Worm (Caenorhabditis elegans) whole organism, late embryonic: ENCODE results near the gene F28H6.6.

Experiments
- C38D4.7 ChIP-seq: fragments of 200-800 bp; sonication (Bioruptor generic); optimal IDR thresholded peaks from 2 replicates; lab custom pipeline; 2018; ENCODE audit warnings: mild to moderate bottlenecking, missing genetic modification characterization, moderate library complexity, missing compliant biosample characterization
- K09A11.1 ChIP-seq: sonication (generic microtip); optimal IDR thresholded peaks from 2 replicates; lab custom pipeline; 2017; ENCODE audit warnings: antibody characterized with exemption, mild to moderate bottlenecking, missing genetic modification characterization, missing compliant biosample characterization; ENCODE audit not compliant: insufficient read depth
- Y22D7AL.16 ChIP-seq: sonication (generic microtip); optimal IDR thresholded peaks from 2 replicates; lab custom pipeline; 2016; ENCODE audit warnings: missing genetic modification characterization, missing compliant biosample characterization
- ahr-1 ChIP-seq: sonication (generic microtip); optimal IDR thresholded peaks from 2 replicates; lab custom pipeline; 2016; ENCODE audit warnings: missing genetic modification characterization, missing compliant biosample characterization
- ceh-14 ChIP-seq: sonication (generic microtip); optimal IDR thresholded peaks from 2 replicates; lab custom pipeline; 2016; ENCODE audit warnings: missing genotype, missing genetic modification characterization, missing compliant biosample characterization
- ceh-2 ChIP-seq: sonication (generic microtip); optimal IDR thresholded peaks from 2 replicates; lab custom pipeline; 2016; ENCODE audit warnings: missing genotype, missing genetic modification characterization, missing compliant biosample characterization
- ceh-22 ChIP-seq: sonication (generic microtip); optimal IDR thresholded peaks from 2 replicates; lab custom pipeline; 2017; ENCODE audit warnings: missing biosample characterization, missing genetic modification characterization
- ceh-24 ChIP-seq: sonication (generic microtip); optimal IDR thresholded peaks from 2 replicates; lab custom pipeline; 2016; ENCODE audit warnings: mild to moderate bottlenecking, missing genetic modification characterization, missing compliant biosample characterization
- ceh-30 ChIP-seq: fragments of 150-350 bp; optimal IDR thresholded peaks from 2 replicates; lab custom pipeline; 2014; ENCODE audit warnings: missing biosample characterization, missing genetic modification characterization
- ceh-31 ChIP-seq: sonication (generic microtip); optimal IDR thresholded peaks from 2 replicates; lab custom pipeline; 2016; ENCODE audit warnings: missing genetic modification characterization, missing compliant biosample characterization
- ceh-48 ChIP-seq: sonication (generic microtip); optimal IDR thresholded peaks from 2 replicates; lab custom pipeline; 2016; ENCODE audit warnings: missing genetic modification characterization, inconsistent platforms, missing compliant biosample characterization
- ceh-6 ChIP-seq: fragments of 200-800 bp; sonication (Bioruptor generic); optimal IDR thresholded peaks from 2 replicates; lab custom pipeline; 2018; ENCODE audit warnings: mild to moderate bottlenecking, missing genetic modification characterization, missing compliant biosample characterization
- che-1 ChIP-seq: sonication (generic microtip); optimal IDR thresholded peaks from 2 replicates; lab custom pipeline; 2016; ENCODE audit warnings: mild to moderate bottlenecking, missing genetic modification characterization, missing compliant biosample characterization
- dve-1 ChIP-seq: sonication (generic microtip); optimal IDR thresholded peaks from 2 replicates; lab custom pipeline; 2017; ENCODE audit warnings: antibody characterized with exemption, mild to moderate bottlenecking, missing genetic modification characterization, missing compliant biosample characterization
- elt-2 ChIP-seq: sonication (generic microtip); optimal IDR thresholded peaks from 2 replicates; lab custom pipeline; 2016; ENCODE audit warnings: missing genetic modification reagents, missing genetic modification characterization, missing compliant biosample characterization
- elt-4 ChIP-seq: sonication (generic microtip); optimal IDR thresholded peaks from 2 replicates; lab custom pipeline; 2016; ENCODE audit warnings: missing genetic modification characterization, missing compliant biosample characterization
- gmeb-2 ChIP-seq: sonication (generic microtip); optimal IDR thresholded peaks from 2 replicates; lab custom pipeline; 2016; ENCODE audit warnings: missing genetic modification characterization, inconsistent platforms, missing compliant biosample characterization
- hlh-13 ChIP-seq: fragments of 200-800 bp; sonication (Bioruptor generic); optimal IDR thresholded peaks from 2 replicates; lab custom pipeline; 2018; ENCODE audit warnings: mild to moderate bottlenecking, missing genetic modification characterization, missing compliant biosample characterization
- hlh-30 ChIP-seq: sonication (generic microtip); optimal IDR thresholded peaks from 2 replicates; lab custom pipeline; 2017; ENCODE audit warnings: antibody characterized with exemption, missing genetic modification characterization, missing compliant biosample characterization; ENCODE audit not compliant: insufficient read depth
- hlh-8 ChIP-seq: sonication (generic microtip); optimal IDR thresholded peaks from 2 replicates; lab custom pipeline; 2016; ENCODE audit warnings: missing genotype, missing genetic modification characterization, missing compliant biosample characterization
- lim-6 ChIP-seq: sonication (generic microtip); optimal IDR thresholded peaks from 2 replicates; lab custom pipeline; 2016; ENCODE audit warnings: missing genetic modification characterization, missing compliant biosample characterization
- mec-3 ChIP-seq: sonication (generic microtip); optimal IDR thresholded peaks from 2 replicates; lab custom pipeline; 2016; ENCODE audit warnings: borderline replicate concordance, missing genetic modification characterization, missing compliant biosample characterization
- nfya-1 ChIP-seq: sonication (generic microtip); optimal IDR thresholded peaks from 2 replicates; lab custom pipeline; 2017; ENCODE audit warnings: missing genetic modification characterization, mild to moderate bottlenecking, missing compliant biosample characterization, antibody characterized with exemption, moderate library complexity
- nhr-11 ChIP-seq: fragments of 150-350 bp; optimal IDR thresholded peaks from 2 replicates; lab custom pipeline; 2014; ENCODE audit warnings: missing biosample characterization, missing genetic modification characterization
- odd-2 ChIP-seq: sonication (generic microtip); optimal IDR thresholded peaks from 2 replicates; lab custom pipeline; 2017; ENCODE audit warnings: antibody characterized with exemption, mild to moderate bottlenecking, missing genetic modification characterization, missing compliant biosample characterization
- pag-3 ChIP-seq: sonication (generic microtip); optimal IDR thresholded peaks from 2 replicates; lab custom pipeline; 2016; ENCODE audit warnings: missing compliant biosample characterization, missing genetic modification characterization, borderline replicate concordance
- pha-2 ChIP-seq: sonication (generic microtip); optimal IDR thresholded peaks from 2 replicates; lab custom pipeline; 2017; ENCODE audit warnings: mild to moderate bottlenecking, missing genetic modification characterization, missing compliant biosample characterization
- pha-4 ChIP-seq: fragments of 150-350 bp; optimal IDR thresholded peaks from 2 replicates; lab custom pipeline; 2018; ENCODE audit warnings: missing biosample characterization, missing genetic modification reagents, missing genetic modification characterization
- pros-1 ChIP-seq: fragments of 150-350 bp; optimal IDR thresholded peaks from 2 replicates; lab custom pipeline; 2014; ENCODE audit warnings: missing biosample characterization, missing genetic modification reagents, missing genetic modification characterization
- sdc-2 ChIP-seq: sonication (generic microtip); optimal IDR thresholded peaks from 2 replicates; lab custom pipeline; 2016; ENCODE audit warnings: missing genotype, missing genetic modification characterization, missing compliant biosample characterization
- sox-2 ChIP-seq: fragments of 200-800 bp; sonication (Bioruptor generic); IDR thresholded peaks from 2 replicates; pipeline ENCODE4 v1.3.6; 2022; ENCODE audit warnings: missing genetic modification reagents, missing genetic modification characterization, missing compliant biosample characterization
- sox-4 ChIP-seq: sonication (generic microtip); optimal IDR thresholded peaks from 2 replicates; lab custom pipeline; 2017; ENCODE audit warnings: mild to moderate bottlenecking, missing genetic modification characterization, inconsistent platforms, missing compliant biosample characterization
- tbx-2 ChIP-seq: sonication (generic microtip); optimal IDR thresholded peaks from 2 replicates; lab custom pipeline; 2016; ENCODE audit warnings: missing genetic modification characterization, missing compliant biosample characterization
- ttx-3 ChIP-seq: sonication (generic microtip); optimal IDR thresholded peaks from 2 replicates; lab custom pipeline; 2016; ENCODE audit warnings: missing genetic modification reagents, missing genetic modification characterization, missing compliant biosample characterization
- unc-3 ChIP-seq, 2 experiments: fragments of 200-800 bp in 1 of 2; sonication (Bioruptor generic) in 1 of 2; sonication (generic microtip) in 1 of 2; conservative IDR thresholded peaks in 1 of 2; optimal IDR thresholded peaks in 1 of 2; 2 replicates each; pipeline versions ENCODE4 v1.3.6 to Lab custom; 2016 to 2022; ENCODE audit warnings: missing compliant biosample characterization in 2 of 2, missing genetic modification characterization in 2 of 2, missing genetic modification reagents in 1 of 2
- unc-55 ChIP-seq: sonication (generic microtip); optimal IDR thresholded peaks from 2 replicates; lab custom pipeline; 2017; ENCODE audit warnings: missing biosample characterization, missing genetic modification reagents, missing genetic modification characterization
- ztf-16 ChIP-seq: sonication (generic microtip); optimal IDR thresholded peaks from 2 replicates; lab custom pipeline; 2017; ENCODE audit warnings: missing genetic modification characterization, missing compliant biosample characterization

The F28H6.6 gene

ce11 chrX:14146740-14147140 lies 21.1 kb upstream of the F28H6.6 start (continued):
- peak; percentile 46 for TF ChIP-seq hlh-30 (tag; lab: Kevin White, UChicago)
- TF ChIP-seq ceh-48 (tag; lab: Kevin White, UChicago), result peak; percentile 6
- TF ChIP-seq ceh-24, result no peak
- TF ChIP-seq hlh-13 (GFP tag; lab: Kevin White, UChicago), result no peak
- no peak for TF ChIP-seq ztf-16 (tag; lab: Kevin White, UChicago)
- peak; percentile 48 for TF ChIP-seq nfya-1 (tag; lab: Kevin White, UChicago)
- TF ChIP-seq sox-2 (GFP tag; lab: Robert Waterston, UW), result no peak
- no peak for TF ChIP-seq elt-4 (tag; lab: Kevin White, UChicago)
- no peak for TF ChIP-seq sdc-2 (tag; lab: Kevin White, UChicago)
- TF ChIP-seq che-1 (tag; lab: Kevin White, UChicago), result no peak
- peak; percentile 22 for TF ChIP-seq ceh-31 (tag; lab: Kevin White, UChicago)
- TF ChIP-seq ceh-22 (tag; lab: Kevin White, UChicago), result no peak
- no peak for TF ChIP-seq pha-4 (tag; lab: Kevin White, UChicago)
- no peak for TF ChIP-seq ceh-14 (tag; lab: Kevin White, UChicago)
- no peak for TF ChIP-seq ceh-30
- TF ChIP-seq ceh-2 (tag; lab: Kevin White, UChicago), result no peak
- no peak for TF ChIP-seq ttx-3 (tag; lab: Kevin White, UChicago)
- no peak for TF ChIP-seq elt-2 (tag; lab: Kevin White, UChicago)
- TF ChIP-seq nhr-11 (tag; lab: Kevin White, UChicago), result no peak
- TF ChIP-seq pag-3 (tag; lab: Kevin White, UChicago), result no peak
- no peak for TF ChIP-seq Y22D7AL.16 (tag; lab: Kevin White, UChicago)
- TF ChIP-seq pros-1 (tag; lab: Kevin White, UChicago), result peak; percentile 65
- TF ChIP-seq unc-3 (GFP tag; conservative IDR thresholded peaks at IDR 0.05; lab: Robert Waterston, UW), result no peak
- TF ChIP-seq unc-3 (tag; optimal IDR thresholded peaks at IDR 0.05; lab: Kevin White, UChicago), result no peak
- no peak for TF ChIP-seq lim-6 (tag; lab: Kevin White, UChicago)
- TF ChIP-seq mec-3 (tag; lab: Kevin White, UChicago), result no peak
- TF ChIP-seq ceh-6 (GFP tag; lab: Kevin White, UChicago), result no peak
- no peak for TF ChIP-seq pha-2 (tag; lab: Kevin White, UChicago)
- no peak for TF ChIP-seq C38D4.7
- peak; percentile 14 for TF ChIP-seq dve-1
- TF ChIP-seq sox-4, result no peak
- no peak for TF ChIP-seq hlh-8 (tag; lab: Kevin White, UChicago)
- TF ChIP-seq ahr-1 (tag; lab: Kevin White, UChicago), result no peak
- peak; percentile 42 for TF ChIP-seq tbx-2
- no peak for TF ChIP-seq gmeb-2 (tag; lab: Kevin White, UChicago)
- TF ChIP-seq, all 69 proteins: peak for 11

DNA sequence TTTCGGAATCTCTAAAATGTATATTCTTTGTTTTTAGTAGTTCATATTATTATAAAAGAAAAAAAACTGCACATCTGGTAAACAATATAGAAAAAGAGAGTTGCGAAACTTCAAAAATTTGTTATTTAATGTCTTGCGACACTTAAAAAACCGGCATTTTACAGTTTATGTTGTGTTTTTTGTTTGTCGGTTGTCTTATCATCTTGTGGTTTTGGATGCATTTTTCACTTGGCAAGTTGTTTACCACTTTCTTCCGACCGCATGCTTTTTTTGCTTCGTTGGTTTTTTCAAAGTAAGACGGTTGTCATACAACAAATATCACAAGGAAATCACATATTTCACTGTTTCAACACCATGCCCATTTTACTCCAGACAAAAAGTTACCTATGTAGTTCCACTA lies 20.0 kb upstream of the F28H6.6 start:
- no peak for TF ChIP-seq odd-2 (tag; lab: Kevin White, UChicago)
- no peak for TF ChIP-seq ceh-6 (GFP tag; lab: Kevin White, UChicago)
- no peak for TF ChIP-seq unc-55 (GFP tag; lab: Kevin White, UChicago)
- no peak for TF ChIP-seq dve-1
- TF ChIP-seq ttx-3 (tag; lab: Kevin White, UChicago), result no peak
- TF ChIP-seq ceh-2 (tag; lab: Kevin White, UChicago), result no peak
- TF ChIP-seq K09A11.1 (tag; lab: Kevin White, UChicago), result no peak
- TF ChIP-seq, all 69 proteins: peak for 0

DNA sequence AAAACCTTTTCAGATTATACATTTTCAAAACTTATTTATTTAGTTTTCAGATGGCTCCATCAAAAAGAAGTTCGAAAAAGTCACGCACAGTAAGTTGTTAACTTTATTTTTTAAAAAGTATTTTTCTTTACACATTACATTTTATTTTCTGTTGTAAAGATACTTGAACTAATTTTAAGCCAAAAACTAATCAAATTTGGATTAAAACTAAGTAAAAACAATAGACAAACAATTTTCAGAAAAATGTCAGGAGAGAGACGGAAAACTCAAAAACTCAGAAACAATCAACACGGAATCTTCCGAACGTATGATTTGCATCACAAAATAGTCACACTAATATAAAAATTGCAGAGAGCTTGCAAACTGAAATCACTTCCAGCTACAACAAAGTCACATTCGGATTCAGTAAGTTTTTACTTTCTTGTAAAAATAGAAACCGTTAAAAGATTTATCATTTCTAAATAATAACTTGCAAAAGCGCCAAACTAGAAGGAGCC lies 16.3 kb upstream of the F28H6.6 start, which contains the start of gene ceh-89:
Gene ceh-89 (plus strand): TSS at position 51 of the 497 bp plus-strand sequence.
- TF ChIP-seq ceh-2 (tag; lab: Kevin White, UChicago), result no peak
- no peak for TF ChIP-seq lim-6 (tag; lab: Kevin White, UChicago)
- TF ChIP-seq gmeb-2 (tag; lab: Kevin White, UChicago), result no peak
- no peak for TF ChIP-seq hlh-13 (GFP tag; lab: Kevin White, UChicago)
- no peak for TF ChIP-seq pha-4 (tag; lab: Kevin White, UChicago)
- TF ChIP-seq ztf-16 (tag; lab: Kevin White, UChicago), result no peak
